Worm (Caenorhabditis elegans) whole organism, mixed stage, embryonic: ENCODE results near the gene acr-12.

Source experiments
- M03D4.4 ChIP-seq: sonication (generic microtip); optimal IDR thresholded peaks from 2 replicates; lab custom pipeline; 2017; ENCODE audit warnings: mild to moderate bottlenecking, missing genetic modification characterization, missing compliant biosample characterization
- bed-3 ChIP-seq: fragments of 200-800 bp; sonication (Bioruptor generic); optimal IDR thresholded peaks from 3 replicates; lab custom pipeline; 2018; ENCODE audit warnings: mild to moderate bottlenecking, missing genetic modification characterization, moderate library complexity, missing compliant biosample characterization
- blmp-1 ChIP-seq: fragments of 150-350 bp; optimal IDR thresholded peaks from 2 replicates; lab custom pipeline; 2014; ENCODE audit warnings: missing biosample characterization, missing genetic modification characterization
- ceh-39 ChIP-seq: fragments of 150-350 bp; optimal IDR thresholded peaks from 2 replicates; lab custom pipeline; 2014; ENCODE audit warnings: missing biosample characterization, missing genetic modification characterization
- ceh-43 ChIP-seq: fragments of 200-800 bp; sonication (Bioruptor generic); optimal IDR thresholded peaks from 2 replicates; lab custom pipeline; 2018; ENCODE audit warnings: mild to moderate bottlenecking, missing genetic modification characterization, moderate library complexity, missing compliant biosample characterization
- ceh-83 ChIP-seq: fragments of 200-800 bp; sonication (Bioruptor generic); optimal IDR thresholded peaks from 2 replicates; lab custom pipeline; 2018; ENCODE audit warnings: mild to moderate bottlenecking, missing genetic modification characterization, missing compliant biosample characterization
- ces-1 ChIP-seq: fragments of 150-350 bp; optimal IDR thresholded peaks from 2 replicates; lab custom pipeline; 2014; ENCODE audit warnings: missing biosample characterization, missing genetic modification reagents, missing genetic modification characterization
- cnd-1 ChIP-seq: fragments of 200-800 bp; sonication (Bioruptor generic); optimal IDR thresholded peaks from 2 replicates; lab custom pipeline; 2018; ENCODE audit warnings: mild to moderate bottlenecking, missing genetic modification characterization, missing compliant biosample characterization
- drap-1 ChIP-seq: fragments of 200-800 bp; sonication (Bioruptor generic); optimal IDR thresholded peaks from 3 replicates; lab custom pipeline; 2018; ENCODE audit warnings: mild to moderate bottlenecking, missing genetic modification characterization, missing compliant biosample characterization
- elt-1 ChIP-seq: sonication (generic microtip); optimal IDR thresholded peaks from 2 replicates; lab custom pipeline; 2017; ENCODE audit warnings: missing genetic modification characterization, mild to moderate bottlenecking, missing compliant biosample characterization, antibody characterized with exemption, moderate library complexity, borderline replicate concordance; ENCODE audit not compliant: insufficient read depth
- elt-3 ChIP-seq: fragments of 150-350 bp; optimal IDR thresholded peaks from 2 replicates; lab custom pipeline; 2014; ENCODE audit warnings: missing biosample characterization, missing genetic modification characterization
- flh-1 ChIP-seq: fragments of 200-800 bp; sonication (Bioruptor generic); optimal IDR thresholded peaks from 2 replicates; lab custom pipeline; 2018; ENCODE audit warnings: mild to moderate bottlenecking, missing genetic modification characterization, moderate library complexity, missing compliant biosample characterization
- ham-2 ChIP-seq: fragments of 200-800 bp; sonication (Bioruptor generic); optimal IDR thresholded peaks from 2 replicates; lab custom pipeline; 2018; ENCODE audit warnings: mild to moderate bottlenecking, missing genetic modification characterization, missing compliant biosample characterization
- hlh-1 ChIP-seq: fragments of 150-350 bp; optimal IDR thresholded peaks from 2 replicates; lab custom pipeline; 2014; ENCODE audit warnings: missing biosample characterization, missing genetic modification reagents, missing genetic modification characterization
- lin-13 ChIP-seq: fragments of 150-350 bp; optimal IDR thresholded peaks from 2 replicates; lab custom pipeline; 2014; ENCODE audit warnings: missing biosample characterization, missing genetic modification characterization
- lin-32 ChIP-seq: fragments of 200-800 bp; sonication (Bioruptor generic); optimal IDR thresholded peaks from 2 replicates; lab custom pipeline; 2018; ENCODE audit warnings: mild to moderate bottlenecking, missing genetic modification characterization, missing compliant biosample characterization
- lsy-2 ChIP-seq: fragments of 150-350 bp; optimal IDR thresholded peaks from 2 replicates; lab custom pipeline; 2014; ENCODE audit warnings: missing biosample characterization, missing genetic modification characterization
- mab-5 ChIP-seq: fragments of 150-350 bp; optimal IDR thresholded peaks from 2 replicates; lab custom pipeline; 2014; ENCODE audit warnings: missing biosample characterization, missing genetic modification characterization
- mep-1 ChIP-seq: fragments of 150-350 bp; optimal IDR thresholded peaks from 2 replicates; lab custom pipeline; 2017; ENCODE audit warnings: missing biosample characterization, missing genetic modification reagents, missing genetic modification characterization, inconsistent platforms
- mls-2 ChIP-seq: sonication (generic microtip); optimal IDR thresholded peaks from 2 replicates; lab custom pipeline; 2016; ENCODE audit warnings: mild to moderate bottlenecking, missing genetic modification characterization, moderate library complexity, missing compliant biosample characterization
- nhr-12 ChIP-seq: fragments of 150-350 bp; optimal IDR thresholded peaks from 2 replicates; lab custom pipeline; 2014; ENCODE audit warnings: missing biosample characterization, missing genetic modification characterization
- nhr-2 ChIP-seq: fragments of 150-350 bp; optimal IDR thresholded peaks from 2 replicates; lab custom pipeline; 2014; ENCODE audit warnings: missing biosample characterization, missing genetic modification characterization
- nhr-237 ChIP-seq: fragments of 150-350 bp; optimal IDR thresholded peaks from 2 replicates; lab custom pipeline; 2014; ENCODE audit warnings: missing biosample characterization, missing genetic modification characterization
- nhr-28 ChIP-seq: fragments of 150-350 bp; optimal IDR thresholded peaks from 2 replicates; lab custom pipeline; 2014; ENCODE audit warnings: missing biosample characterization, missing genetic modification characterization
- nhr-76 ChIP-seq: sonication (generic microtip); optimal IDR thresholded peaks from 2 replicates; lab custom pipeline; 2017; ENCODE audit warnings: missing biosample characterization, missing genetic modification characterization
- pha-4 ChIP-seq: fragments of 150-350 bp; optimal IDR thresholded peaks from 2 replicates; lab custom pipeline; 2018; ENCODE audit warnings: missing biosample characterization, missing genetic modification reagents, missing genetic modification characterization
- sem-2 ChIP-seq: fragments of 200-800 bp; sonication (Bioruptor generic); optimal IDR thresholded peaks from 2 replicates; lab custom pipeline; 2018; ENCODE audit warnings: mild to moderate bottlenecking, missing genetic modification characterization, missing compliant biosample characterization
- snpc-4 ChIP-seq: fragments of 150-350 bp; optimal IDR thresholded peaks from 2 replicates; lab custom pipeline; 2014; ENCODE audit warnings: missing biosample characterization, missing genetic modification characterization
- sptf-1 ChIP-seq: sonication (generic microtip); optimal IDR thresholded peaks from 2 replicates; lab custom pipeline; 2017; ENCODE audit warnings: mild to moderate bottlenecking, missing genetic modification characterization, moderate library complexity, missing compliant biosample characterization
- tbx-8 ChIP-seq: fragments of 200-800 bp; sonication (Bioruptor generic); optimal IDR thresholded peaks from 2 replicates; lab custom pipeline; 2018; ENCODE audit warnings: mild to moderate bottlenecking, missing genetic modification characterization, moderate library complexity, missing compliant biosample characterization
- unc-120 ChIP-seq: sonication (generic microtip); optimal IDR thresholded peaks from 2 replicates; lab custom pipeline; 2017; ENCODE audit warnings: missing genetic modification characterization, missing compliant biosample characterization; ENCODE audit not compliant: poor library complexity, severe bottlenecking
- unc-39 ChIP-seq: fragments of 150-350 bp; optimal IDR thresholded peaks from 2 replicates; lab custom pipeline; 2014; ENCODE audit warnings: missing biosample characterization, missing genetic modification characterization
- unc-62 ChIP-seq: fragments of 150-350 bp; optimal IDR thresholded peaks from 2 replicates; lab custom pipeline; 2014; ENCODE audit warnings: missing biosample characterization, missing genetic modification reagents, missing genetic modification characterization
- zip-8 ChIP-seq: fragments of 150-350 bp; optimal IDR thresholded peaks from 2 replicates; lab custom pipeline; 2014; ENCODE audit warnings: missing biosample characterization, missing genetic modification characterization
- ztf-11 ChIP-seq: fragments of 150-350 bp; optimal IDR thresholded peaks from 2 replicates; lab custom pipeline; 2014; ENCODE audit warnings: missing biosample characterization, missing genetic modification characterization

acr-12 gene

DNA sequence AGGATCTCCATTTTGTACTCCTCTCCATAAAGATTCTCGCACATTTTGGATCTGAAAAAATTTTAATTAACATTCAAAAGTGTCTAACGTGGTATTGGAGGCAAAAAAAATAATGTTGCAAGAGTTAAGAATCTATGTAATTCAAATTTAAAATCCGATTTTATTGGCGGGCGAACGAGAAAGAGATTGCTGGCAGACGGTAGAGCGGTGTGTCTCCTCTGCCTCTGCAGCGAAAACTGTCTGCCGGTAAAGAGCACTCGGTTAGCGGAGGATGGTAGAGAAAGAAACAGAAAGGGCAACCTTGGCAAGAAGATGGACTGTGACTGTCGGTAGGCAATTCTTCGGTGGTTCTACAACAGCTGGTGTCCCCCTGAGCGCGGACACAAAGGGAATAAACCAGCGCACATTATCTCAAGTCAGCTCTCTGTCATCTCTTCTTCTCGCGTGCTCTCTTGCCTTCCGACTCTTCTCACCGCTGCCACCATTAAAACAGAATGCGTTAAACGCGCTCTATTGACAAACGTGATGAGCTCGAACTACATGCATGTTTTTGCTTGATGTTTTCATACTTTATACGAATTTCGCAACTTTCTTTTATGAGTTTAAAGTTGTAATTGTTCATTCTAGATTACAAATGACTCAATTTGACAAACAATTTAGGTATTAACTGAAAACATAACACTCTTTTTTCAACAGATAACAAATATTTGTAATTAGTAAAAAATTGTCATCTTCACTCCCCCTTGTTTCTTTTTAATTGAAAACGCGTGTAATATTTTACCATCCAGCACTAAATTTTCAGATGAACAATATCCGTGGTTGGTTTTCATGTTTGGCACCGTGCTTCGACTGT lies 13.6 kb upstream of the acr-12 start, which contains the start of the genes cdk-4 and F18H3.1:
Gene cdk-4 (minus strand): TSS at position 51 of the 853 bp plus-strand sequence.
Gene F18H3.1 (plus strand): TSS at position 803 of the 853 bp plus-strand sequence.
- TF ChIP-seq cnd-1 (tag; lab: Kevin White, UChicago) (peak; percentile 85), tbx-8 (GFP tag; lab: Kevin White, UChicago) (no peak), M03D4.4 (peak; percentile 9), sem-2 (GFP tag; lab: Kevin White, UChicago) (no peak), mep-1 (tag; lab: Kevin White, UChicago) (peak; percentile 71), lin-32 (GFP tag; lab: Kevin White, UChicago) (peak; percentile 96), hlh-1 (tag; lab: Kevin White, UChicago) (peak; percentile 87), lsy-2 (peak; percentile 39), ceh-39 (tag; lab: Kevin White, UChicago) (no peak), ztf-11 (tag; lab: Kevin White, UChicago) (no peak), drap-1 (no peak), mab-5 (tag; lab: Kevin White, UChicago) (peak; percentile 25), pha-4 (tag; lab: Kevin White, UChicago) (peak; percentile 38), bed-3 (GFP tag; lab: Kevin White, UChicago) (no peak), elt-3 (tag; lab: Kevin White, UChicago) (no peak), nhr-2 (tag; lab: Kevin White, UChicago) (peak; percentile 77), ceh-83 (GFP tag; lab: Kevin White, UChicago) (no peak), ham-2 (GFP tag; lab: Kevin White, UChicago) (peak; percentile 51), ceh-43 (GFP tag; lab: Kevin White, UChicago) (no peak), unc-39 (no peak), ces-1 (GFP tag; lab: Kevin White, UChicago) (peak; percentile 46), nhr-237 (no peak), unc-120 (tag; lab: Kevin White, UChicago) (peak; percentile 28), sptf-1 (tag; lab: Kevin White, UChicago) (peak; percentile 64), elt-1 (tag; lab: Kevin White, UChicago) (no peak), snpc-4 (tag; lab: Kevin White, UChicago) (no peak), nhr-28 (tag; lab: Kevin White, UChicago) (no peak), zip-8 (tag; lab: Kevin White, UChicago) (no peak), blmp-1 (tag; lab: Kevin White, UChicago) (no peak), lin-13 (tag; lab: Kevin White, UChicago) (peak; percentile 1), nhr-76 (tag; lab: Kevin White, UChicago) (no peak), mls-2 (peak; percentile 36), nhr-12 (tag; lab: Kevin White, UChicago) (no peak), unc-62 (GFP tag; lab: Kevin White, UChicago) (peak; percentile 72)

ce11 chrX:13525094-13525493 lies 7.6 kb upstream of the acr-12 start:
- TF ChIP-seq nhr-2 (tag; lab: Kevin White, UChicago) (peak; percentile 59), zip-8 (tag; lab: Kevin White, UChicago) (peak; percentile 92), lin-32 (GFP tag; lab: Kevin White, UChicago) (no peak)

ce11 chrX:13526219-13527218 lies 6.1 kb upstream of the acr-12 start:
- TF ChIP-seq flh-1 (GFP tag; lab: Kevin White, UChicago) (no peak), drap-1 (no peak), unc-62 (GFP tag; lab: Kevin White, UChicago) (peak; percentile 24), ztf-11 (tag; lab: Kevin White, UChicago) (no peak), ham-2 (GFP tag; lab: Kevin White, UChicago) (peak; percentile 80), elt-1 (tag; lab: Kevin White, UChicago) (peak; percentile 88)
- TF ChIP-seq, all 35 proteins: peak for 3
